Fruit fly (Drosophila melanogaster): ENCODE measurements around the gene RpS4.

DNA sequence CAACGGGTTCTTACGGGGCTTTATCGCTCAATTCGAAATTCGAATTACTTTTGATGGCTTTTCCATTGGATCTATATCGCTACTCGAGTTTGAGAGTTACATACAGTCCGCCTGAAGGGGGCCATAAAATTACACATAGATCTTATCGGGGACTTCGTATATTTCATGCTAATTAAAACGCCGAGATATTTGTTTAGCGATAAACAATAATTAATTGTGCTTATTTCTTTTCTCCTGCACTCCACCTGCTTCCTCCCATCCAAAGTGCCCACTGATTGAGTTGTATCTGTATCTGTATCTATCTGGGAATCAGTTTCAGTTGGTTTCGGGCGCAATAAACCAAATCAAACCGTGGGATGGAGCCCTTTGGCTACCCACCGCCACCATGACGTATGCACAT is 24.1 kb downstream of the RpS4 start:
- TF ChIP-seq pan (optimal IDR thresholded peaks at IDR 0.05) (no peak), usp (GFP tag; optimal IDR thresholded peaks at IDR 0.05) (no peak), CG8478 (optimal IDR thresholded peaks at IDR 0.05) (no peak)
